Fruit fly (Drosophila melanogaster) whole organism, embryonic: ENCODE data around the gene GIIIspla2.

ENCODE experiments used
- Abd-B ChIP-seq: fragments of 200-800 bp; sonication (Bioruptor generic); optimal IDR thresholded peaks from 2 replicates; lab custom pipeline; 2018; ENCODE audit warnings: missing biosample characterization, mild to moderate bottlenecking, missing genetic modification characterization, moderate library complexity
- B-H1 ChIP-seq: fragments of 200-800 bp; sonication (Bioruptor generic); IDR thresholded peaks from 3 replicates; pipeline ENCODE4 v1.3.6; 2022; ENCODE audit warnings: missing biosample characterization, missing genetic modification characterization
- Bteb2 ChIP-seq: fragments of 200-800 bp; sonication (Bioruptor generic); optimal IDR thresholded peaks from 2 replicates; lab custom pipeline; 2016; ENCODE audit warnings: missing biosample characterization, missing genetic modification characterization
- CG11398 ChIP-seq: fragments of 200-800 bp; sonication (Bioruptor generic); optimal IDR thresholded peaks from 2 replicates; lab custom pipeline; 2016; ENCODE audit warnings: missing biosample characterization, missing genetic modification characterization
- CG11695 ChIP-seq: fragments of 200-800 bp; sonication (Bioruptor generic); IDR thresholded peaks from 3 replicates; pipeline ENCODE4 v1.3.6; 2022; ENCODE audit warnings: missing biosample characterization, missing genetic modification characterization
- CG12236 ChIP-seq: fragments of 200-800 bp; sonication (Bioruptor generic); optimal IDR thresholded peaks from 2 replicates; lab custom pipeline; 2016; ENCODE audit warnings: missing biosample characterization, missing genetic modification characterization
- CG15269 ChIP-seq: fragments of 200-800 bp; sonication (Bioruptor generic); optimal IDR thresholded peaks from 2 replicates; lab custom pipeline; 2018; ENCODE audit warnings: missing biosample characterization, mild to moderate bottlenecking, missing genetic modification characterization, moderate library complexity
- CG1603 ChIP-seq: fragments of 200-800 bp; sonication (Bioruptor generic); optimal IDR thresholded peaks from 2 replicates; lab custom pipeline; 2019; ENCODE audit warnings: missing biosample characterization, mild to moderate bottlenecking, missing genetic modification characterization, moderate library complexity
- CG16813 ChIP-seq: fragments of 200-800 bp; sonication (Bioruptor generic); IDR thresholded peaks from 3 replicates; pipeline ENCODE4 v1.3.6; 2022; ENCODE audit warnings: missing biosample characterization, missing genetic modification characterization; ENCODE audit not compliant: partially characterized antibody
- CG17328 ChIP-seq: fragments of 200-800 bp; sonication (Bioruptor generic); IDR thresholded peaks from 2 replicates; pipeline ENCODE4 v1.3.6; 2022; ENCODE audit warnings: missing biosample characterization, missing genetic modification characterization
- CG2199 ChIP-seq: fragments of 200-800 bp; sonication (Bioruptor generic); IDR thresholded peaks from 3 replicates; pipeline ENCODE4 v1.3.6; 2022; ENCODE audit warnings: missing biosample characterization, missing genetic modification characterization
- CG2202 ChIP-seq: fragments of 200-800 bp; sonication (Bioruptor generic); optimal IDR thresholded peaks from 2 replicates; lab custom pipeline; 2018; ENCODE audit warnings: missing biosample characterization, mild to moderate bottlenecking, missing genetic modification characterization
- CG3838 ChIP-seq: fragments of 200-800 bp; sonication (Bioruptor generic); optimal IDR thresholded peaks from 3 replicates; lab custom pipeline; 2016; ENCODE audit warnings: missing biosample characterization, missing genetic modification characterization
- CG3995 ChIP-seq: fragments of 200-800 bp; sonication (Bioruptor generic); optimal IDR thresholded peaks from 3 replicates; lab custom pipeline; 2016; ENCODE audit warnings: missing biosample characterization, missing genetic modification characterization
- CG4424 ChIP-seq: fragments of 200-800 bp; sonication (Bioruptor generic); optimal IDR thresholded peaks from 3 replicates; lab custom pipeline; 2016; ENCODE audit warnings: missing biosample characterization, missing genetic modification characterization
- CG6272 ChIP-seq: fragments of 200-800 bp; sonication (Bioruptor generic); IDR thresholded peaks from 2 replicates; pipeline ENCODE4 v1.3.6; 2022; ENCODE audit warnings: missing biosample characterization, missing genetic modification characterization
- CG6654 ChIP-seq: fragments of 200-800 bp; sonication (Bioruptor generic); optimal IDR thresholded peaks from 2 replicates; lab custom pipeline; 2017; ENCODE audit warnings: missing biosample characterization, mild to moderate bottlenecking, missing genetic modification characterization
- Dbx ChIP-seq: fragments of 200-800 bp; sonication (Bioruptor generic); IDR thresholded peaks from 3 replicates; pipeline ENCODE4 v1.3.6; 2022; ENCODE audit warnings: missing biosample characterization, missing genetic modification characterization
- Dp ChIP-seq: fragments of 200-800 bp; sonication (Bioruptor generic); optimal IDR thresholded peaks from 2 replicates; lab custom pipeline; 2018; ENCODE audit warnings: missing biosample characterization, mild to moderate bottlenecking, missing genetic modification characterization, moderate library complexity
- HLH3B ChIP-seq: fragments of 200-800 bp; sonication (Bioruptor generic); IDR thresholded peaks from 2 replicates; pipeline ENCODE4 v1.3.6; 2022; ENCODE audit warnings: missing biosample characterization, missing genetic modification characterization
- Hr3 ChIP-seq: fragments of 200-800 bp; sonication (Bioruptor generic); optimal IDR thresholded peaks from 3 replicates; lab custom pipeline; 2016; ENCODE audit warnings: missing biosample characterization, missing genetic modification characterization
- Hsf ChIP-seq: fragments of 200-800 bp; sonication (Bioruptor generic); optimal IDR thresholded peaks from 3 replicates; lab custom pipeline; 2016; ENCODE audit warnings: missing biosample characterization, missing genetic modification characterization
- Oli ChIP-seq: fragments of 200-800 bp; sonication (Bioruptor generic); optimal IDR thresholded peaks from 2 replicates; lab custom pipeline; 2018; ENCODE audit warnings: missing biosample characterization, mild to moderate bottlenecking, missing genetic modification characterization, moderate library complexity
- Sry-β ChIP-seq: fragments of 200-800 bp; sonication (Bioruptor generic); optimal IDR thresholded peaks from 2 replicates; lab custom pipeline; 2018; ENCODE audit warnings: missing biosample characterization, mild to moderate bottlenecking, missing genetic modification characterization, moderate library complexity
- Sry-δ ChIP-seq: fragments of 200-800 bp; sonication (Bioruptor generic); optimal IDR thresholded peaks from 2 replicates; lab custom pipeline; 2016; ENCODE audit warnings: missing biosample characterization, missing genetic modification characterization
- ab ChIP-seq: fragments of 200-800 bp; sonication (Bioruptor generic); optimal IDR thresholded peaks from 2 replicates; lab custom pipeline; 2016; ENCODE audit warnings: missing biosample characterization, missing genetic modification characterization
- amos ChIP-seq: fragments of 200-800 bp; sonication (Bioruptor generic); IDR thresholded peaks from 2 replicates; pipeline ENCODE4 v1.3.6; 2022; ENCODE audit warnings: missing biosample characterization, missing genetic modification characterization; ENCODE audit not compliant: partially characterized antibody
- bbx ChIP-seq: fragments of 200-800 bp; sonication (Bioruptor generic); IDR thresholded peaks from 2 replicates; pipeline ENCODE4 v1.3.6; 2022; ENCODE audit warnings: missing biosample characterization, missing genetic modification characterization; ENCODE audit not compliant: partially characterized antibody
- bigmax ChIP-seq: fragments of 200-800 bp; sonication (Bioruptor generic); optimal IDR thresholded peaks from 2 replicates; lab custom pipeline; 2018; ENCODE audit warnings: missing biosample characterization, mild to moderate bottlenecking, missing genetic modification characterization
- ci ChIP-seq: fragments of 200-800 bp; sonication (Bioruptor generic); IDR thresholded peaks from 3 replicates; pipeline ENCODE4 v1.3.6; 2022; ENCODE audit warnings: missing biosample characterization, missing genetic modification characterization
- crp ChIP-seq, 2 experiments: fragments of 200-800 bp; sonication (Bioruptor generic); optimal IDR thresholded peaks; 2 replicates in 1 of 2; 3 replicates in 1 of 2; lab custom pipeline; 2017; ENCODE audit warnings: missing biosample characterization in 2 of 2, missing genetic modification characterization in 2 of 2, mild to moderate bottlenecking in 1 of 2, moderate library complexity in 1 of 2
- dan ChIP-seq: fragments of 200-800 bp; sonication (Bioruptor generic); IDR thresholded peaks from 2 replicates; pipeline ENCODE4 v1.3.6; 2022; ENCODE audit warnings: missing biosample characterization, missing genetic modification characterization
- disco-r ChIP-seq: fragments of 200-800 bp; sonication (Bioruptor generic); optimal IDR thresholded peaks from 2 replicates; lab custom pipeline; 2016; ENCODE audit warnings: missing biosample characterization, missing genetic modification characterization
- fru ChIP-seq: fragments of >200 bp; optimal IDR thresholded peaks from 2 replicates; lab custom pipeline; 2017
- grau ChIP-seq: fragments of 200-800 bp; optimal IDR thresholded peaks from 3 replicates; lab custom pipeline; 2019; ENCODE audit warnings: missing biosample characterization, mild to moderate bottlenecking, missing genetic modification characterization, moderate library complexity
- jigr1 ChIP-seq: fragments of 200-800 bp; sonication (Bioruptor generic); IDR thresholded peaks from 3 replicates; pipeline ENCODE4 v1.3.6; 2022; ENCODE audit warnings: missing biosample characterization, missing genetic modification characterization
- lmd ChIP-seq: fragments of 200-800 bp; sonication (Bioruptor generic); IDR thresholded peaks from 2 replicates; pipeline ENCODE4 v1.3.6; 2022; ENCODE audit warnings: missing biosample characterization, missing genetic modification characterization
- onecut ChIP-seq: fragments of 200-800 bp; sonication (Bioruptor generic); IDR thresholded peaks from 2 replicates; pipeline ENCODE4 v1.3.6; 2022; ENCODE audit warnings: missing biosample characterization, missing genetic modification characterization
- org-1 ChIP-seq: fragments of 200-800 bp; sonication (Bioruptor generic); optimal IDR thresholded peaks from 2 replicates; lab custom pipeline; 2017; ENCODE audit warnings: missing biosample characterization, missing genetic modification characterization
- pfk ChIP-seq: fragments of 200-800 bp; sonication (Bioruptor generic); optimal IDR thresholded peaks from 2 replicates; lab custom pipeline; 2018; ENCODE audit warnings: missing biosample characterization, mild to moderate bottlenecking, missing genetic modification characterization, moderate library complexity
- run ChIP-seq: fragments of 200-800 bp; sonication (Bioruptor generic); optimal IDR thresholded peaks from 3 replicates; lab custom pipeline; 2018; ENCODE audit warnings: missing biosample characterization, mild to moderate bottlenecking, missing genetic modification characterization
- sd ChIP-seq: fragments of 200-800 bp; sonication (Bioruptor generic); optimal IDR thresholded peaks from 3 replicates; lab custom pipeline; 2018; ENCODE audit warnings: missing biosample characterization, mild to moderate bottlenecking, missing genetic modification characterization, moderate library complexity
- sima ChIP-seq: fragments of 200-800 bp; sonication (Bioruptor generic); optimal IDR thresholded peaks from 2 replicates; lab custom pipeline; 2016; ENCODE audit warnings: missing biosample characterization, missing genetic modification characterization
- sqz ChIP-seq: fragments of 200-800 bp; sonication (Bioruptor generic); optimal IDR thresholded peaks from 3 replicates; lab custom pipeline; 2018; ENCODE audit warnings: missing biosample characterization, mild to moderate bottlenecking, missing genetic modification characterization
- tap ChIP-seq: fragments of 200-800 bp; optimal IDR thresholded peaks from 3 replicates; lab custom pipeline; 2019; ENCODE audit warnings: missing biosample characterization, mild to moderate bottlenecking, missing genetic modification characterization, moderate library complexity
- tio ChIP-seq: fragments of 200-800 bp; sonication (Bioruptor generic); optimal IDR thresholded peaks from 2 replicates; lab custom pipeline; 2017; ENCODE audit warnings: missing biosample characterization, missing genetic modification characterization, inconsistent platforms
- trem ChIP-seq: fragments of 200-800 bp; optimal IDR thresholded peaks from 3 replicates; lab custom pipeline; 2019; ENCODE audit warnings: missing biosample characterization, mild to moderate bottlenecking, missing genetic modification characterization, moderate library complexity
- ttk ChIP-seq: fragments of 200-800 bp; sonication (Bioruptor generic); IDR thresholded peaks from 2 replicates; pipeline ENCODE4 v2.1.2; 2022; ENCODE audit warnings: missing biosample characterization, missing genetic modification characterization
- vvl ChIP-seq: fragments of 200-800 bp; sonication (Bioruptor generic); IDR thresholded peaks from 2 replicates; pipeline ENCODE4 v1.3.6; 2022; ENCODE audit warnings: missing biosample characterization, missing genetic modification characterization
- wor ChIP-seq: fragments of 200-800 bp; sonication (Bioruptor generic); IDR thresholded peaks from 2 replicates; pipeline ENCODE4 v1.3.6; 2022; ENCODE audit warnings: missing biosample characterization, missing genetic modification characterization

Gene GIIIspla2

DNA sequence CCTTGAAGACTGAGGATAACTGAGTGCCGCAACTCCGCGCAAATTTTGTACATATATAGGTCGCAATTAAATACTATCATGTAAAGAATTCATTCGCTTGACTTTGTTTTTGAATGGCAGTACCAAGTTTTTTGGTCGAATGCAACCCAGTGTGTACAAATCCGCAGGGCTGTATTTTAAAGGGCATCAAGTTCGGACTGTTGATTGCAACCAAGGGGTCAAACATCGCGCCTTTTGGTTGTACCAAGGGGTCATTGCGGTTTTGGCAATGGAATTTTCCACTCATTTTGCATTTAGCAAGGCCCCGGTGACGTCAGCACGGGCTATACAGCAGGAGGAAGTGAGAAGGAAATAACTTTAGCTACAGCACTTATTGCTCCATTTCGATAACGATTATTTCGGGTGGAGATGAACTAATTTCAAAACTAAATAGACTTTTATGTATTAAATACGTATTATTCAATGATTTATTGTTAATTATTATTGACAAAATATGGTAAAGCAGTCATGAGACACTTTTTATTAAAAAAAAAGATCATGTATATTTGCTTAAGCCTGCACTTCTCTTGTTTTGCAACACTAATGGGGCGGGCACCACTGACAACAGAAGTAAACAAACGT is 25.6 kb upstream of the GIIIspla2 start, which contains the start of gene CG10958 (continued):
- TF ChIP-seq pfk (GFP tag; lab: Kevin White, UChicago) (no peak), sima (GFP tag; lab: Kevin White, UChicago) (no peak), trem (tag; lab: Kevin White, UChicago) (peak; percentile 57), disco-r (GFP tag; lab: Kevin White, UChicago) (no peak), amos (GFP tag; lab: Robert Waterston, UW) (no peak), HLH3B (GFP tag; lab: Robert Waterston, UW) (0 out of 2 replicates have a peak, but pooled peaks have one; percentile 22), crp (GFP tag; optimal IDR thresholded peaks at IDR 0.05; lab: Kevin White, UChicago) (peak in 1 of 2 experiments; percentile 23), fru (lab: Kevin White, UChicago) (no peak), Bteb2 (GFP tag; lab: Kevin White, UChicago) (peak; percentile 1), sd (tag; lab: Kevin White, UChicago) (peak; percentile 36), CG16813 (no peak), CG3995 (GFP tag; lab: Kevin White, UChicago) (no peak), Sry-β (GFP tag; lab: Kevin White, UChicago) (peak; percentile 85), CG11695 (GFP tag; lab: Robert Waterston, UW) (peak; percentile 36; the same call in 1 of the 3 replicates), ab (GFP tag; lab: Kevin White, UChicago) (no peak), CG11398 (GFP tag; lab: Kevin White, UChicago) (no peak), Oli (tag; lab: Kevin White, UChicago) (peak; percentile 27), bbx (no peak; the same call in 1 of the 2 replicates), onecut (GFP tag; lab: Robert Waterston, UW) (no peak), B-H1 (GFP tag; lab: Robert Waterston, UW) (peak; percentile 30; the same call in 1 of the 3 replicates), CG12236 (GFP tag; lab: Kevin White, UChicago) (no peak), Hsf (GFP tag; lab: Kevin White, UChicago) (peak; percentile 47), CG4424 (GFP tag; lab: Kevin White, UChicago) (peak; percentile 59), Dbx (GFP tag; lab: Robert Waterston, UW) (peak; percentile 60; the same call in 1 of the 3 replicates), org-1 (GFP tag; lab: Kevin White, UChicago) (no peak), CG2202 (tag; lab: Kevin White, UChicago) (no peak), CG3838 (peak; percentile 53), CG2199 (GFP tag; lab: Robert Waterston, UW) (no peak), CG15269 (tag; lab: Kevin White, UChicago) (peak; percentile 64), CG6272 (GFP tag; lab: Robert Waterston, UW) (0 out of 2 replicates have a peak, but pooled peaks have one; percentile 51), ttk (peak; percentile 26; the same call in 1 of the 2 replicates), sqz (GFP tag; lab: Kevin White, UChicago) (no peak), lmd (GFP tag; lab: Robert Waterston, UW) (0 out of 2 replicates have a peak, but pooled peaks have one; percentile 33), jigr1 (GFP tag; lab: Robert Waterston, UW) (no peak), vvl (GFP tag; lab: Robert Waterston, UW) (peak; percentile 64; the same call in 1 of the 2 replicates), grau (peak; percentile 59), ci (GFP tag; lab: Robert Waterston, UW) (0 out of 3 replicates have a peak, but pooled peaks have one; percentile 37), dan (GFP tag; lab: Robert Waterston, UW) (no peak), Hr3 (GFP tag; lab: Kevin White, UChicago) (peak; percentile 49), Sry-δ (peak; percentile 51), bigmax (GFP tag; lab: Kevin White, UChicago) (no peak), tio (no peak), wor (GFP tag; lab: Robert Waterston, UW) (0 out of 2 replicates have a peak, but pooled peaks have one; percentile 28), Dp (GFP tag; lab: Kevin White, UChicago) (peak; percentile 31), CG1603 (peak; percentile 34), CG17328 (GFP tag; lab: Robert Waterston, UW) (peak; percentile 55; the same call in 1 of the 2 replicates), Abd-B (peak; percentile 31), run (tag; lab: Kevin White, UChicago) (peak; percentile 1), tap (no peak), CG6654 (GFP tag; lab: Kevin White, UChicago) (no peak)
